Worm (Caenorhabditis elegans): ENCODE data around the gene cnc-1.

DNA sequence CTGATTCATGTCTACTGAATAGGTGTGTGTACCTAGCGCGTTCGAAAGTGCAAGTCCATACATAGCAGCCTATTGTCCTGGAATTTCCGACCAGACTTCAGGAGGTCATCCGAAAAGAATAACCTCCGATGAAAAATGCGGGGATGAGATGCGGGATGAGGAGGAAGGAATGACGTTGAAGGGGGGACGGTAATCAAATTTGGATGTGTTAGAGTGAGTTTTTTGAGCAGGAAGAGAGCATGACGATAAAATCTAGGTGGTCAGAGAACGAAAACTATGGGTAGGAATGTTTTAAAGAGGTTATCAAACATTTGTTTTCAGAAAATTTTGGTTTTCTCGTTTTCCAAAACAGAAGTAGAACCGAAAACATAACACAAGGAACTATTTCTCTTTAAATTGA lies 42.0 kb upstream of the cnc-1 start:
- no peak for TF ChIP-seq lin-39 (tag; optimal IDR thresholded peaks at IDR 0.05)
- no peak for TF ChIP-seq irx-1 (tag; optimal IDR thresholded peaks at IDR 0.05)
- TF ChIP-seq nhr-11 (tag; optimal IDR thresholded peaks at IDR 0.05), result no peak
- TF ChIP-seq tbx-2 (tag; optimal IDR thresholded peaks at IDR 0.05), result no peak
- TF ChIP-seq mep-1 (tag; optimal IDR thresholded peaks at IDR 0.05), result no peak
- TF ChIP-seq egl-13 (tag; optimal IDR thresholded peaks at IDR 0.05), result no peak
- TF ChIP-seq nhr-237 (tag; optimal IDR thresholded peaks at IDR 0.05), result no peak
- no peak for TF ChIP-seq nhr-28 (tag; optimal IDR thresholded peaks at IDR 0.05)
- TF ChIP-seq pax-3 (tag; optimal IDR thresholded peaks at IDR 0.05), result no peak
- TF ChIP-seq pag-3 (tag; optimal IDR thresholded peaks at IDR 0.05; ENCODE audit: borderline replicate concordance, insufficient read depth), result no peak
- no peak for TF ChIP-seq unc-62 (GFP tag; optimal IDR thresholded peaks at IDR 0.05)
- no peak for TF ChIP-seq dpl-1 (GFP tag; optimal IDR thresholded peaks at IDR 0.05)
- no peak for TF ChIP-seq ztf-11 (tag; optimal IDR thresholded peaks at IDR 0.05)
- no peak for TF ChIP-seq unc-98 (GFP tag; IDR thresholded peaks at IDR 0.05)

Data from whole organism, L1 larva.